Fruit fly (Drosophila melanogaster) whole organism, pupa: ENCODE results near the gene CalpB.

Experiments used
- CG10348 ChIP-seq: fragments of 200-800 bp; sonication (Bioruptor generic); IDR thresholded peaks from 2 replicates; pipeline ENCODE4 v1.3.6; 2022; ENCODE audit warnings: missing biosample characterization, missing genetic modification characterization
- CG12605 ChIP-seq: fragments of 200-800 bp; sonication (Bioruptor generic); IDR thresholded peaks from 2 replicates; pipeline ENCODE4 v1.3.6; 2022; ENCODE audit warnings: missing biosample characterization, missing genetic modification characterization
- CG13204 ChIP-seq: fragments of 200-800 bp; sonication (Bioruptor generic); optimal IDR thresholded peaks from 2 replicates; lab custom pipeline; 2018; ENCODE audit warnings: missing biosample characterization, mild to moderate bottlenecking, missing genetic modification characterization, moderate library complexity
- CG14655 ChIP-seq: fragments of 200-800 bp; sonication (Bioruptor generic); optimal IDR thresholded peaks from 3 replicates; lab custom pipeline; 2017; ENCODE audit warnings: mild to moderate bottlenecking, missing biosample characterization, missing genetic modification reagents, missing genetic modification characterization
- CG15710 ChIP-seq: fragments of 200-800 bp; sonication (Bioruptor generic); optimal IDR thresholded peaks from 2 replicates; lab custom pipeline; 2018; ENCODE audit warnings: missing biosample characterization, mild to moderate bottlenecking, missing genetic modification characterization, moderate library complexity
- CG17806 ChIP-seq: fragments of 200-800 bp; sonication (Bioruptor generic); optimal IDR thresholded peaks from 2 replicates; lab custom pipeline; 2018; ENCODE audit warnings: missing biosample characterization, mild to moderate bottlenecking, missing genetic modification characterization, moderate library complexity
- CG32121 ChIP-seq: fragments of 200-800 bp; sonication (Bioruptor generic); IDR thresholded peaks from 2 replicates; pipeline ENCODE4 v1.3.6; 2022; ENCODE audit warnings: missing biosample characterization, missing genetic modification characterization
- CG34367 ChIP-seq: fragments of 200-800 bp; sonication (Bioruptor generic); optimal IDR thresholded peaks from 2 replicates; lab custom pipeline; 2018; ENCODE audit warnings: missing biosample characterization, mild to moderate bottlenecking, missing genetic modification characterization
- CG4496 ChIP-seq: fragments of 200-800 bp; sonication (Bioruptor generic); IDR thresholded peaks from 3 replicates; pipeline ENCODE4 v1.3.6; 2022; ENCODE audit warnings: missing biosample characterization, missing genetic modification characterization
- CG8159 ChIP-seq: fragments of 200-800 bp; sonication (Bioruptor generic); optimal IDR thresholded peaks from 3 replicates; lab custom pipeline; 2018; ENCODE audit warnings: missing biosample characterization, mild to moderate bottlenecking, missing genetic modification characterization, moderate library complexity
- CG8301 ChIP-seq: fragments of 200-800 bp; sonication (Bioruptor generic); optimal IDR thresholded peaks from 2 replicates; lab custom pipeline; 2018; ENCODE audit warnings: missing biosample characterization, mild to moderate bottlenecking, missing genetic modification characterization
- CG9948 ChIP-seq: fragments of 200-800 bp; sonication (Bioruptor generic); optimal IDR thresholded peaks from 2 replicates; lab custom pipeline; 2018; ENCODE audit warnings: missing biosample characterization, mild to moderate bottlenecking, missing genetic modification characterization, moderate library complexity
- D1 ChIP-seq: fragments of 200-800 bp; sonication (Bioruptor generic); optimal IDR thresholded peaks from 2 replicates; lab custom pipeline; 2018; ENCODE audit warnings: missing biosample characterization, mild to moderate bottlenecking, missing genetic modification characterization, moderate library complexity
- EcR ChIP-seq: fragments of 200-800 bp; sonication (Bioruptor generic); optimal IDR thresholded peaks from 3 replicates; lab custom pipeline; 2019; ENCODE audit warnings: missing biosample characterization, missing genetic modification characterization, mild to moderate bottlenecking, moderate library complexity, missing genetic modification reagents
- Ets98B ChIP-seq: fragments of 200-800 bp; sonication (Bioruptor generic); IDR thresholded peaks from 2 replicates; pipeline ENCODE4 v1.3.6; 2022; ENCODE audit warnings: missing biosample characterization, missing genetic modification characterization
- Pif1A ChIP-seq: fragments of 200-800 bp; sonication (Bioruptor generic); optimal IDR thresholded peaks from 3 replicates; lab custom pipeline; 2016; ENCODE audit warnings: missing biosample characterization, missing genetic modification characterization
- Pif1B ChIP-seq: fragments of 200-800 bp; sonication (Bioruptor generic); optimal IDR thresholded peaks from 3 replicates; lab custom pipeline; 2016; ENCODE audit warnings: missing biosample characterization, missing genetic modification characterization
- Snoo ChIP-seq: fragments of 200-800 bp; sonication (Bioruptor generic); optimal IDR thresholded peaks from 3 replicates; lab custom pipeline; 2017; ENCODE audit warnings: missing biosample characterization, mild to moderate bottlenecking, missing genetic modification characterization, inconsistent platforms
- fd96Ca ChIP-seq: fragments of 200-800 bp; sonication (Bioruptor generic); IDR thresholded peaks from 3 replicates; pipeline ENCODE4 v1.3.6; 2022; ENCODE audit warnings: missing biosample characterization, missing genetic modification characterization
- gl ChIP-seq: fragments of 200-800 bp; sonication (Bioruptor generic); optimal IDR thresholded peaks from 2 replicates; lab custom pipeline; 2018; ENCODE audit warnings: missing biosample characterization, mild to moderate bottlenecking, missing genetic modification characterization
- rn ChIP-seq: fragments of 200-800 bp; sonication (Bioruptor generic); IDR thresholded peaks from 2 replicates; pipeline ENCODE4 v1.3.6; 2022; ENCODE audit warnings: missing biosample characterization, missing genetic modification characterization

CalpB gene

dm6 chr3L:9853895-9854470 lies 34.6 kb upstream of the CalpB start:
- TF ChIP-seq CG15710 (no peak), CG32121 (GFP tag; lab: Robert Waterston, UW) (peak; percentile 53), CG8301 (tag; lab: Kevin White, UChicago) (no peak), CG34367 (tag; lab: Kevin White, UChicago) (no peak), EcR (peak; percentile 56), D1 (tag; lab: Kevin White, UChicago) (no peak), CG9948 (tag; lab: Kevin White, UChicago) (no peak), CG13204 (GFP tag; lab: Kevin White, UChicago) (no peak), Pif1B (peak; percentile 34), CG14655 (peak; percentile 8), fd96Ca (GFP tag; lab: Robert Waterston, UW) (peak; percentile 69), gl (peak; percentile 10), rn (GFP tag; lab: Robert Waterston, UW) (0 out of 2 replicates have a peak, but pooled peaks have one; percentile 4), CG4496 (0 out of 3 replicates have a peak, but pooled peaks have one; percentile 25), Snoo (no peak), Pif1A (GFP tag; lab: Kevin White, UChicago) (no peak), CG10348 (GFP tag; lab: Robert Waterston, UW) (no peak), Ets98B (peak; percentile 48), CG17806 (tag; lab: Kevin White, UChicago) (no peak), CG12605 (GFP tag; lab: Robert Waterston, UW) (peak; percentile 57; the same call in 1 of the 2 replicates), CG8159 (no peak)

- TF ChIP-seq CG9948 (tag; lab: Kevin White, UChicago): no peak
- no peak for TF ChIP-seq CG8159
- TF ChIP-seq Ets98B: no peak
- no peak for TF ChIP-seq Pif1A (GFP tag; lab: Kevin White, UChicago)
- 0 out of 3 replicates have a peak, but pooled peaks have one; percentile 5 for TF ChIP-seq CG4496
These were observed 33.7 kb upstream of the CalpB start, which contains the start of gene RasGAP1 for dm6 chr3L:9854583-9855519. Gene RasGAP1 (minus strand): TSS chr3L:9855285.

- TF ChIP-seq CG4496 (peak; percentile 98), CG15710 (peak; percentile 89), CG34367 (tag; lab: Kevin White, UChicago) (peak; percentile 85), Snoo (peak; percentile 90), D1 (tag; lab: Kevin White, UChicago) (peak; percentile 82), EcR (peak; percentile 19), rn (GFP tag; lab: Robert Waterston, UW) (peak; percentile 92), CG8301 (tag; lab: Kevin White, UChicago) (peak; percentile 97), CG10348 (GFP tag; lab: Robert Waterston, UW) (peak; percentile 65), CG32121 (GFP tag; lab: Robert Waterston, UW) (peak; percentile 94), CG12605 (GFP tag; lab: Robert Waterston, UW) (peak; percentile 91), CG8159 (peak; percentile 96), CG9948 (tag; lab: Kevin White, UChicago) (peak; percentile 92), Pif1B (peak; percentile 95), CG17806 (tag; lab: Kevin White, UChicago) (peak; percentile 95), CG14655 (peak; percentile 96), CG13204 (GFP tag; lab: Kevin White, UChicago) (peak; percentile 72), Pif1A (GFP tag; lab: Kevin White, UChicago) (peak; percentile 96), Ets98B (peak; percentile 96), fd96Ca (GFP tag; lab: Robert Waterston, UW) (peak; percentile 97), gl (peak; percentile 91)
These were observed 32.7 kb upstream of the CalpB start for dm6 chr3L:9855784-9856426.

dm6 chr3L:9856430-9857218 lies 31.9 kb upstream of the CalpB start:
- TF ChIP-seq D1 (tag; lab: Kevin White, UChicago): peak; percentile 22
- TF ChIP-seq CG13204 (GFP tag; lab: Kevin White, UChicago): no peak
- TF ChIP-seq rn (GFP tag; lab: Robert Waterston, UW): no peak
- TF ChIP-seq Pif1B: no peak
- peak; percentile 70 for TF ChIP-seq CG12605 (GFP tag; lab: Robert Waterston, UW)
- TF ChIP-seq CG10348 (GFP tag; lab: Robert Waterston, UW): no peak
- TF ChIP-seq Snoo: no peak
- no peak for TF ChIP-seq CG14655
- TF ChIP-seq gl: no peak
- no peak for TF ChIP-seq fd96Ca (GFP tag; lab: Robert Waterston, UW)
- TF ChIP-seq Pif1A (GFP tag; lab: Kevin White, UChicago): no peak
- peak; percentile 60; the same call in 1 of the 2 replicates for TF ChIP-seq CG32121 (GFP tag; lab: Robert Waterston, UW)
- TF ChIP-seq CG34367 (tag; lab: Kevin White, UChicago): peak; percentile 42
- no peak for TF ChIP-seq EcR
- peak; percentile 68 for TF ChIP-seq CG17806 (tag; lab: Kevin White, UChicago)
- TF ChIP-seq Ets98B: peak; percentile 56; the same call in 1 of the 2 replicates
- TF ChIP-seq CG4496: peak; percentile 45; the same call in 2 of the 3 replicates
- TF ChIP-seq CG15710: peak; percentile 57
- TF ChIP-seq CG8159: peak; percentile 70
- TF ChIP-seq CG8301 (tag; lab: Kevin White, UChicago): peak; percentile 54
- peak; percentile 65 for TF ChIP-seq CG9948 (tag; lab: Kevin White, UChicago)
